Fruit fly (Drosophila melanogaster) S2 (cell line): ENCODE measurements around the gene Yp3.

ENCODE experiments used
- CG8478 ChIP-seq: fragments of >200 bp; optimal IDR thresholded peaks from 2 replicates; lab custom pipeline; 2018
- CTCF ChIP-seq, 2 experiments: fragments of >200 bp; optimal IDR thresholded peaks; 2 replicates each; lab custom pipeline; 2018

DNA sequence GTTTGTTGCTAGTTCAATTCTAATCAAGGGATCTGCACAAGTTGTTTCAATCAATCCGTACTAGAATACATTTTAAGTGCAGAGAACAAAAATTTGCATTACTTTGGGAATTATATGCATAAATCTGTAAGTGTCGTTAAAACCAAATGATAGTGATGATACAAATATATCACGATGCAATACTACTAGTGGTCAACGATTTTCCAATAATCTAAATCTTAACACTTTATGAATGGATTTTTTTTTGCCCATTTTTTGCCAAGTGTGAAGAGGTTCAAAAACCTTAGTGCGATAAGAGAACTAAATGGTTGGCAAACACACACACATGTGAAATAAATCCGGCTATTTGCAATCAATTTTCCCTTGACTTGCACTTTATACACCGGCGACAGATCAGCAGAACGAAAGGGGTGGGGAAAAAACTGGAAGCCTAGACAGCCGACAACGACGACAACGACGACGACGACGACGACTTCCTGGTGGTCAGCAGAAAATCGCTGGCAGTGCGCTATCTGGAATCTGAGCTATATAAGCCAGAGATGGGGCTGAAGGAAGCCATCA, at the start of gene Yp3:
- TF ChIP-seq CG8478 (lab: Kevin White, UChicago) (no peak), CTCF (optimal IDR thresholded peaks at IDR 0.05; lab: Kevin White, UChicago) (no peak)
